Worm (Caenorhabditis elegans): ENCODE measurements around the gene sri-42.
A peak's percentile ranks its signal among the peaks of the same experiment; 100 is the strongest.

sri-42 gene

ce11 chrII:3126341-3126740, 16.4 kb downstream of the sri-42 start, which contains the start of gene ins-19:
ins-19 (minus strand) TSS chrII:3126441.
- no peak for TF ChIP-seq mxl-1 (tag; optimal IDR thresholded peaks at IDR 0.05)
- no peak for TF ChIP-seq madf-8 (GFP tag; conservative IDR thresholded peaks at IDR 0.05)
- no peak for TF ChIP-seq lin-35 (GFP tag; optimal IDR thresholded peaks at IDR 0.05)
- TF ChIP-seq Y79H2A.3 (GFP tag; conservative IDR thresholded peaks at IDR 0.05) = no peak
- TF ChIP-seq B0019.2 (GFP tag; conservative IDR thresholded peaks at IDR 0.05) = no peak
- no peak for TF ChIP-seq dpff-1 (tag; optimal IDR thresholded peaks at IDR 0.05)
- TF ChIP-seq efl-1 (GFP tag; optimal IDR thresholded peaks at IDR 0.05) = no peak
- no peak for TF ChIP-seq madf-3 (GFP tag; IDR thresholded peaks at IDR 0.05)
- TF ChIP-seq ztf-26 (tag; optimal IDR thresholded peaks at IDR 0.05) = no peak
- TF ChIP-seq Y53F4B.3 (GFP tag; IDR thresholded peaks at IDR 0.05) = no peak
- no peak for TF ChIP-seq dox-1 (GFP tag; IDR thresholded peaks at IDR 0.05)
- no peak for TF ChIP-seq ztf-3 (GFP tag; optimal IDR thresholded peaks at IDR 0.05)
- TF ChIP-seq bed-1 (GFP tag; IDR thresholded peaks at IDR 0.05) = no peak
- TF ChIP-seq sdz-38 (tag; optimal IDR thresholded peaks at IDR 0.05) = no peak

- TF ChIP-seq akir-1 (GFP tag; optimal IDR thresholded peaks at IDR 0.05) = no peak
- TF ChIP-seq mxl-1 (tag; optimal IDR thresholded peaks at IDR 0.05) = no peak
- TF ChIP-seq zfh-2 (GFP tag; conservative IDR thresholded peaks at IDR 0.05) = no peak
- no peak for TF ChIP-seq ceh-40 (GFP tag; IDR thresholded peaks at IDR 0.05)
- no peak for TF ChIP-seq F49E8.2 (tag; optimal IDR thresholded peaks at IDR 0.05; ENCODE audit: insufficient read depth)
- TF ChIP-seq B0019.2 (GFP tag; conservative IDR thresholded peaks at IDR 0.05) = no peak
Observed at ce11 chrII:3123206-3123605, 19.5 kb downstream of the sri-42 start, which contains the start of gene srh-71. srh-71 (plus strand) TSS chrII:3123506.

- no peak for TF ChIP-seq nhr-120 (GFP tag; IDR thresholded peaks at IDR 0.05)
- TF ChIP-seq lsy-27 (tag; optimal IDR thresholded peaks at IDR 0.05; ENCODE audit: borderline replicate concordance, insufficient read depth) = no peak
- no peak for TF ChIP-seq pbrm-1 (GFP tag; IDR thresholded peaks at IDR 0.05)
- no peak for TF ChIP-seq madf-8 (GFP tag; conservative IDR thresholded peaks at IDR 0.05)
- TF ChIP-seq ccch-3 (GFP tag; optimal IDR thresholded peaks at IDR 0.05) = no peak
- no peak for TF ChIP-seq atf-7 (tag; optimal IDR thresholded peaks at IDR 0.05)
- TF ChIP-seq hmg-1.2 (GFP tag; IDR thresholded peaks at IDR 0.05) = peak; percentile 84; the same call in 1 of the 2 replicates
- TF ChIP-seq B0019.2 (GFP tag; conservative IDR thresholded peaks at IDR 0.05) = no peak
- TF ChIP-seq ceh-58 (GFP tag; IDR thresholded peaks at IDR 0.05) = no peak
- TF ChIP-seq attf-5 (GFP tag; optimal IDR thresholded peaks at IDR 0.05) = peak; percentile 83
- no peak for TF ChIP-seq madf-6 (GFP tag; IDR thresholded peaks at IDR 0.05)
- TF ChIP-seq madf-3 (GFP tag; IDR thresholded peaks at IDR 0.05) = no peak
Observed at ce11 chrII:3118907-3119382, 23.8 kb downstream of the sri-42 start, which contains the start of gene T10D4.6. T10D4.6 (plus strand) TSS chrII:3119332.

- TF ChIP-seq attf-5 (GFP tag; optimal IDR thresholded peaks at IDR 0.05) (no peak), let-526 (GFP tag; IDR thresholded peaks at IDR 0.05) (no peak), bed-1 (GFP tag; IDR thresholded peaks at IDR 0.05) (no peak), unc-62 (GFP tag; optimal IDR thresholded peaks at IDR 0.05) (no peak), Y56A3A.18 (GFP tag; IDR thresholded peaks at IDR 0.05) (no peak), madf-6 (GFP tag; IDR thresholded peaks at IDR 0.05) (no peak), hmg-20 (GFP tag; IDR thresholded peaks at IDR 0.05) (no peak), rpc-1 (optimal IDR thresholded peaks at IDR 0.05) (no peak), rpc-1 (tag; optimal IDR thresholded peaks at IDR 0.05) (no peak), cebp-2 (GFP tag; IDR thresholded peaks at IDR 0.05) (no peak), madf-3 (GFP tag; IDR thresholded peaks at IDR 0.05) (no peak), akir-1 (GFP tag; optimal IDR thresholded peaks at IDR 0.05) (no peak), lin-54 (GFP tag; optimal IDR thresholded peaks at IDR 0.05) (no peak), dpff-1 (tag; optimal IDR thresholded peaks at IDR 0.05) (no peak), him-1 (tag; optimal IDR thresholded peaks at IDR 0.05) (no peak)
Observed at ce11 chrII:3117471-3117870, 25.3 kb downstream of the sri-42 start, which contains the start of gene T10D4.7. T10D4.7 (plus strand) TSS chrII:3117771.

Data from whole organism, young adult.